Worm (Caenorhabditis elegans): ENCODE data around the gene ida-1.

Gene ida-1

DNA sequence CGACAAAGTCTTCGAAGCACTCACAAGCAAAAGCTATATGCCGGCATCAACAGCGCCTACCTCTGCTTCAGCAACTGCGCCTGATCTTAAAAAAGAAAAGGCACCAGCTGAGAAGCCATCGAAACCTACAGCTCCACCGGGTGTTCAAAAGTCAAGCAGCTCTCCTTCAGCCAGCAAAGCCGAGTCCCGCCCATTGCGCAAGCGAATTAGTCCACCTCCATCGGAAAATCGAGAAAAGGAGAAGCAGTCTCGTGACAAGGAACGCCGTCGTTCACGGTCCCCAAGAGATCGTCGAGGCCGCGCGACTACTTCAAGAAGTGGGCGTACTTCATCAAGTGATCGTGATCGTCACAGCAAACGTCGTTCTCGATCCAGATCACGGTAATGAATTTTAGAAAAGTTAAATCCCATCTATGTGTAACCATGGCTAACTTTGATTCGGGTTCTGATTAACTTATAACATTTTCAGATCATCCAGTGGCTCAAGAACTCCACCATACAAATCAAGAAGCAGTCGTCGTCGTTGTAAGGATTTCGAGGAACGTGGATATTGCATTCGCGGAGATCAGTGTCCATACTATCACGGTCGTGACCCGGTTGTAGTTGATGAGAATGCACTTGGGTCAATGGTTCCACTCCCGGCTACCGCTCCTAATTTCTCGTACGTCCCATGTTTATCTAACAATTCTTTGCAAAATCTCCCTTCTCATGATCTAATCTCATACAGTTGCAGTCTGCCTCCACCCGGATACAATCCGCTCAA lies 43.3 kb upstream of the ida-1 start:
- TF ChIP-seq aly-1 (tag; optimal IDR thresholded peaks at IDR 0.05) (no peak), ama-1 (optimal IDR thresholded peaks at IDR 0.05) (no peak), sea-1 (GFP tag; conservative IDR thresholded peaks at IDR 0.05) (no peak), hmg-4 (GFP tag; optimal IDR thresholded peaks at IDR 0.05) (no peak), hmbx-1 (tag; optimal IDR thresholded peaks at IDR 0.05) (no peak), hnd-1 (tag; optimal IDR thresholded peaks at IDR 0.05) (no peak), ceh-36 (tag; optimal IDR thresholded peaks at IDR 0.05) (no peak), tra-4 (tag; optimal IDR thresholded peaks at IDR 0.05) (no peak), ceh-13 (GFP tag; optimal IDR thresholded peaks at IDR 0.05) (no peak), tbx-11 (GFP tag; IDR thresholded peaks at IDR 0.05) (no peak), pes-1 (GFP tag; IDR thresholded peaks at IDR 0.05) (no peak), scrt-1 (GFP tag; IDR thresholded peaks at IDR 0.05) (no peak)

DNA sequence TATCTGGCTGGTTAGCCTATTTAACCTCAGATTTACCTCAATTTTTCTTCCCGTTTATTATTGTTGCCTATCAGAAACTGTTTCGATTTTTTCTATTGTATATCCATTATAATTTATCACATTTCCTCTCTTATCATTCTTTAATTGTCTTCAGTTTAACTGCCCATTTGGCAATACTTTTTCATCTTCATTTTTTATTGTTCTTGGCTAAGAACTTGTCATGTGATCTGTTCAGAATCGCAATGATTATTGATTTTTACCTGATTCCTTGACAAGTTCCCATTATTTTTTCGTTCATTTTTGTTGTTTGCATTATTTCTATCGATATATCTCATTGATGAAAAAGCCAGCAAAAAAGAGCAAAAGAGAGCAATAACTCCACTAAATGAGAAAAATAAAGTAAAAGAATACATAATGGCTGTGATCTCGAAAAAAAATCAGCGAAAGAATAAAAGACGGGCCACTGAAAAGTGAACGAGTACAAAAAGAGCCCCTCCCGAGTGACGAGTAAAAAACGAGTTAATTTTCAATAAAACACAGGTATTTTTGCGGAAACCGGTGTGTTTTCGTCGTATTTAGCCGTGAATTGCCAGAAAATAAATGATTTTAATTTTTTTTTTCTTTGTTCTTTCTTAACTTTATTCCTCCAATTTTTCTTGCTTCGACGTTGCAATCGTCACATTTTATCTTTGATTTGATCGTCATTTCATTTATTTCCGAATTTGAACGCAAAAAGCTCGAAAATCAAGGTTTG lies 40.9 kb upstream of the ida-1 start, which contains the start of gene arf-1:
TSS of gene arf-1 (plus strand) at position 657 of the 754 bp plus-strand sequence.
- no peak for TF ChIP-seq tbx-11 (GFP tag; IDR thresholded peaks at IDR 0.05)
- TF ChIP-seq flt-1 (GFP tag; IDR thresholded peaks at IDR 0.05): no peak
- no peak for TF ChIP-seq tbx-37 (GFP tag; conservative IDR thresholded peaks at IDR 0.05)
- no peak for TF ChIP-seq ama-1 (optimal IDR thresholded peaks at IDR 0.05)
- TF ChIP-seq hnd-1 (tag; optimal IDR thresholded peaks at IDR 0.05): no peak
- no peak for TF ChIP-seq ceh-13 (GFP tag; optimal IDR thresholded peaks at IDR 0.05)
- TF ChIP-seq F13C5.2 (tag; optimal IDR thresholded peaks at IDR 0.05): no peak
- TF ChIP-seq hmg-4 (GFP tag; optimal IDR thresholded peaks at IDR 0.05): no peak
- TF ChIP-seq aly-1 (tag; optimal IDR thresholded peaks at IDR 0.05): no peak
- TF ChIP-seq hmbx-1 (tag; optimal IDR thresholded peaks at IDR 0.05): no peak
- no peak for TF ChIP-seq sea-1 (GFP tag; conservative IDR thresholded peaks at IDR 0.05)
- TF ChIP-seq ceh-36 (tag; optimal IDR thresholded peaks at IDR 0.05): no peak
- TF ChIP-seq scrt-1 (GFP tag; IDR thresholded peaks at IDR 0.05): no peak
- TF ChIP-seq tra-4 (tag; optimal IDR thresholded peaks at IDR 0.05): no peak
- no peak for TF ChIP-seq ets-7 (tag; optimal IDR thresholded peaks at IDR 0.05)

DNA sequence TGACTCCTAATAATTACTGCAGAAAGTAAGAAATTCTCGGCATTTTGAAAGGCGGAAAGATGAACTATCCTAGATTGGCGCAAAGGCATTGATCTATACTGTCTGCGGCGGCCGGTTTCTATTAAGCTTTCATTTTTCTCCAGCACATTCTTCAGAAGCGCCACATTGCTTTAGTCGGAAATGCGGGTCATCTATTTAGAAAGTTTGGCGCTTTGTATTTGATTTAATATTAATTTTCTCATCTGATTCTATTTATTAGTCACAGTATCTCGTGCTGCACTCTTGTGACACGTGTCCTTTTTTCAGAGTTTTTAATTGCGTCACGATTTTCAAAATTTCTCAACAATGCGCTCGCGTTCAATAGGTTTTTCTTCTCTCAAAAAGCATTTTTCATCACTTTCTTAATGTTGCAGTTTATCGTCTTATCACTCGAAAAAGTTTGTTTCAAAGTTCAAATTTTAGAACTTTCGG lies 40.3 kb upstream of the ida-1 start:
- no peak for TF ChIP-seq F13C5.2 (tag; optimal IDR thresholded peaks at IDR 0.05)
- TF ChIP-seq tra-4 (tag; optimal IDR thresholded peaks at IDR 0.05): no peak
- TF ChIP-seq B0310.2 (tag; optimal IDR thresholded peaks at IDR 0.05): no peak
- no peak for TF ChIP-seq aly-1 (tag; optimal IDR thresholded peaks at IDR 0.05)
- no peak for TF ChIP-seq ceh-13 (GFP tag; optimal IDR thresholded peaks at IDR 0.05)
- no peak for TF ChIP-seq sea-1 (GFP tag; conservative IDR thresholded peaks at IDR 0.05)
- TF ChIP-seq ets-7 (tag; optimal IDR thresholded peaks at IDR 0.05): no peak
- TF ChIP-seq hmbx-1 (tag; optimal IDR thresholded peaks at IDR 0.05): no peak
- peak; percentile 27 for TF ChIP-seq ceh-36 (tag; optimal IDR thresholded peaks at IDR 0.05)
- peak; percentile 83 for TF ChIP-seq ama-1 (optimal IDR thresholded peaks at IDR 0.05)
- no peak for TF ChIP-seq hnd-1 (tag; optimal IDR thresholded peaks at IDR 0.05)
- no peak for TF ChIP-seq pes-1 (GFP tag; IDR thresholded peaks at IDR 0.05)
- TF ChIP-seq hmg-4 (GFP tag; optimal IDR thresholded peaks at IDR 0.05): no peak
- TF ChIP-seq tbx-11 (GFP tag; IDR thresholded peaks at IDR 0.05): no peak
- no peak for TF ChIP-seq scrt-1 (GFP tag; IDR thresholded peaks at IDR 0.05)

DNA sequence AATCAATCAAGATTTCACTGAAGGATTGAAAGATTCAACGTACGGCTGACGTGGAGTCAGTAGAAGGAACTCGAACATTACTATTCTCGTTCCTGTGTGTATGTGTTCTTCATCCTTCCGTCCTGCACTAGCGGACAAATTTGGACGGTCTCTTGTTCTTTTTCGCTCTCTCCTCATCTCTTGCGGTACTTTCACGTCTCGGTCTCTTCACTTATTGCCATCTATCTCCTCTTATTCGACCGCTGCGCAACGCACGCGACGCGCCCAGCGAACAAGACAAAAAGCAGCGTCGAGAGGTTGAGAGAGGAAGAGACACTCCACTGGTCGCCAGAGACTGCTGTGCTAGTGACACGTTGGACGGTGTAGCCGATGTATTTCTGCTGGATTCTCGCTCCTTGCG lies 39.9 kb upstream of the ida-1 start:
- TF ChIP-seq aly-1 (tag; optimal IDR thresholded peaks at IDR 0.05) (peak; percentile 70), hnd-1 (tag; optimal IDR thresholded peaks at IDR 0.05) (no peak), hmg-4 (GFP tag; optimal IDR thresholded peaks at IDR 0.05) (peak; percentile 61), B0310.2 (tag; optimal IDR thresholded peaks at IDR 0.05) (no peak), ceh-13 (GFP tag; optimal IDR thresholded peaks at IDR 0.05) (no peak), ceh-36 (tag; optimal IDR thresholded peaks at IDR 0.05) (no peak), ets-7 (tag; optimal IDR thresholded peaks at IDR 0.05) (peak; percentile 11), pes-1 (GFP tag; IDR thresholded peaks at IDR 0.05) (no peak), tbx-37 (GFP tag; conservative IDR thresholded peaks at IDR 0.05) (0 out of 2 replicates have a peak, but pooled peaks have one; percentile 8), F13C5.2 (tag; optimal IDR thresholded peaks at IDR 0.05) (peak; percentile 54)

DNA sequence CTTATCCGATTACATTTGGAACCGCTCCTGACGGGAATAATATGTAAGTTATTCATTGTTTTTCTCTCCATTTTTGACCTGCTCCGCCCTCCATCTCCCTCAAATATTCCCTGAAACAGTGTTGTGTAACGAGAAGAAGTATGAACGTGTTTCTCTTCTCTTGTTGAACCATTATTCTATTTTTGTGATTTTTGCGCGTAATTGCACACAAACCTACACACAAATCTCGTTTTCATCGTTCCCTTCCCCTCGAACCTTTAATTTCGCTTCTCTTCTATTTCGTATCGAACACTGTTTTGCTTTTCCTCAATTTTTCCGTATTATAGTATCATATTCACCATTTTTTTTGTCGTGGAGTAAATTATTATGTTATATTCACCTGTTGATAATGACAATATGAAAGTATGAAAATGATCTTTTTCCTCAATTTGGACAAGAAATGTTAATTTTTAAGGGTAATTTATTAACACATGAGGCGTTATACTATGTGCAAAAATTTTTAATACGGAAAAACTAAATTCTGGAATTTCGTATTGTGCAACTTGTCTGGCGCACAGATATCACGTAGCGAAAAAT lies 38.1 kb upstream of the ida-1 start:
- TF ChIP-seq ceh-36 (tag; optimal IDR thresholded peaks at IDR 0.05): no peak
- TF ChIP-seq hmg-4 (GFP tag; optimal IDR thresholded peaks at IDR 0.05): no peak
- no peak for TF ChIP-seq tra-4 (tag; optimal IDR thresholded peaks at IDR 0.05)
- TF ChIP-seq sea-1 (GFP tag; conservative IDR thresholded peaks at IDR 0.05): no peak
- no peak for TF ChIP-seq aly-1 (tag; optimal IDR thresholded peaks at IDR 0.05)
- no peak for TF ChIP-seq hnd-1 (tag; optimal IDR thresholded peaks at IDR 0.05)
- no peak for TF ChIP-seq F13C5.2 (tag; optimal IDR thresholded peaks at IDR 0.05)

DNA sequence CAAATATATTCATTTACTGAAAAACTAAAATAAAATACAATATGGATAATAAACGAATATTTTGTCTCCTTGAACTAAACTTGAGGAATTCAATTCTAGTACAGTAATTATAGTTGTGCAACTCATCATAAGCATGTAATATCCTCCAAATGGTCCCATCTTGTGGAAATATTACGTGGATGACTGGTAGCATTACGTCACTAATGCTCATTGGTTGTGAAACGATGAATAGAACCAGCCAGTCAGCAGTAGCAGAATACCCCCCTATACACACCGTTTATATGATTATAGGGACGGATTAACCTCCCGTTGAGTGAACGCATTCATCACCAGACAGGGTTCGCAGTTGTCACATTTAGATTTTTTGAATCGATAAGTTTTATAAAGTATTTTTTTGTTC lies 37.0 kb upstream of the ida-1 start:
- no peak for TF ChIP-seq ceh-13 (GFP tag; optimal IDR thresholded peaks at IDR 0.05)
- no peak for TF ChIP-seq scrt-1 (GFP tag; IDR thresholded peaks at IDR 0.05)
- TF ChIP-seq hmbx-1 (tag; optimal IDR thresholded peaks at IDR 0.05): no peak
- no peak for TF ChIP-seq pes-1 (GFP tag; IDR thresholded peaks at IDR 0.05)
- TF ChIP-seq flt-1 (GFP tag; IDR thresholded peaks at IDR 0.05): no peak
- TF ChIP-seq ceh-36 (tag; optimal IDR thresholded peaks at IDR 0.05): no peak
- no peak for TF ChIP-seq tra-4 (tag; optimal IDR thresholded peaks at IDR 0.05)

Measured in whole organism, early embryonic.